Worm (Caenorhabditis elegans): ENCODE results near the gene C07E3.4.

Gene C07E3.4

DNA sequence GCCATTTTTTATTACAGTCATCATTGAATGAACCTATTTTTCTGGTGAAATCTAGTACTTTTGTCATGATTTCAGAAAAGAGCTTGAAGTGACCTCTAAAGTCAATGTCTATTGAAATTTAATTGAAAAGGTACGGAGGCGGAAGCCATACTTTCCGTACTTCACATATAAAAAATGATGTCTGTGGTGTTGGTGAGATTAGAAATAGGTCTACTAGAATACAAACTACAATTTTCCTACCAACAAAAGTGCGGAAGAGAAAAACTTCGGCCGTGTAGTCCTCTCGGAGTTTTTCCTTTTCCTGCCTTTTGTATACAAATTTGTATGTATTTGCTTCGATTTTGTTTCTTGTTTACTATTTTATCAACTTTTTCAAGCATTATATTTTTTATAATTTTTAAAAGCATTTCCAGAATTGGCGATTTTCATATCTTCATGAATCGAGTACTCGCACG lies 34.7 kb downstream of the C07E3.4 start, which contains the start of gene T09F3.4 (continued):
- TF ChIP-seq rbr-2 (tag; optimal IDR thresholded peaks at IDR 0.05) (peak; percentile 8), F49E8.2 (tag; optimal IDR thresholded peaks at IDR 0.05; ENCODE audit: borderline replicate concordance) (no peak), pha-4 (GFP tag; IDR thresholded peaks at IDR 0.05) (no peak), pha-4 (tag; optimal IDR thresholded peaks at IDR 0.05) (peak; percentile 40)

DNA sequence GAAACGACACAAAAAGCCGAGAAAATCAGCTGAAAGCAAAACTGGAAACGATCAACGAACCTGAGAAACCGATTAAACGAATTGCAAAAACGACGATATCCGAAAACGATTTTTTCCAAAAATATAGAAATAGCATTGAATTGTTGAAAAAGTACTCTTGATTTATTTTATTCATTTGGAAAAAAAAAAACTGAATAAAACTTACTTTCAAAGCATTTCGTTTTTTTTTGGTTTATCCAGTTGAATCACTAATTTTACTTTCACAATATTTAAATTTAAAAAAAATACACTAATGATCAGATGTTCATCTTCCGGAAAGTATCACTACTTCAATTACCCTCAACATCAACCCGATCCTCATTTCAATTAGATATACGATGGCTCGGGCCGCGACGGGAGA lies 36.0 kb downstream of the C07E3.4 start, which contains the start of gene T09F3.5:
TSS of gene T09F3.5 (plus strand) at position 301 of the 400 bp plus-strand sequence.
- TF ChIP-seq lin-29 (GFP tag; IDR thresholded peaks at IDR 0.05) (no peak), ceh-44 (GFP tag; IDR thresholded peaks at IDR 0.05) (no peak)

DNA sequence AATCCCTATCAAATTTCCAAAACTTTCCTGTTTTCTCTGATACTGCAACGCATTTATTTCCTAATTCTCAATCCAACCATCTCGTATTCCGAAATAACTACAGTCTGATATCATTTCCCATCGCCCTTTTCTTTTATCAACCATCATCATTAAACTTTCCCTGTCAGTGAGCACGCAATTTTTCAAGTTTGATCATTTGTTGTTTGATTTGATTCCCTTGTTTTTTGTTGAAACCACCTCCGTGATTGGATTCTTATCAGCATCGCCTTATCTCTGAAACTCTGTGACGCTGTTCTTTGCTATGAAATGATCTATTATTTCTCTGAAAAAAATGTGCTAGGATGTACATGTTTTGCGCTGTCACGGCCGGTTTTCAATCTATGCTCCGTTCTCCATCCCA lies 42.4 kb downstream of the C07E3.4 start:
- TF ChIP-seq pqm-1 (tag; optimal IDR thresholded peaks at IDR 0.05) (peak; percentile 87), daf-16 (GFP tag; optimal IDR thresholded peaks at IDR 0.05) (no peak), daf-16 (tag; optimal IDR thresholded peaks at IDR 0.05) (peak; percentile 85), T26A8.4 (GFP tag; IDR thresholded peaks at IDR 0.05) (no peak), php-3 (GFP tag; IDR thresholded peaks at IDR 0.05) (no peak), lsy-2 (tag; optimal IDR thresholded peaks at IDR 0.05) (no peak), saeg-2 (GFP tag; IDR thresholded peaks at IDR 0.05) (no peak), nhr-28 (tag; optimal IDR thresholded peaks at IDR 0.05) (peak; percentile 82), F49E8.2 (tag; optimal IDR thresholded peaks at IDR 0.05; ENCODE audit: borderline replicate concordance) (no peak), unc-62 (GFP tag; optimal IDR thresholded peaks at IDR 0.05 in 1 of 2) (peak in 1 of 2 experiments; percentile 62), unc-62 (tag; optimal IDR thresholded peaks at IDR 0.05) (no peak), dve-1 (tag; optimal IDR thresholded peaks at IDR 0.05; ENCODE audit: insufficient read depth) (peak; percentile 47), tra-1 (GFP tag; IDR thresholded peaks at IDR 0.05) (peak; percentile 57; the same call in 1 of the 2 replicates), spr-1 (tag; optimal IDR thresholded peaks at IDR 0.05) (no peak), dmd-6 (GFP tag; IDR thresholded peaks at IDR 0.05) (peak; percentile 86), zag-1 (tag; optimal IDR thresholded peaks at IDR 0.05) (no peak), dpl-1 (GFP tag; optimal IDR thresholded peaks at IDR 0.05) (no peak), F44E2.7 (GFP tag; IDR thresholded peaks at IDR 0.05) (no peak)

DNA sequence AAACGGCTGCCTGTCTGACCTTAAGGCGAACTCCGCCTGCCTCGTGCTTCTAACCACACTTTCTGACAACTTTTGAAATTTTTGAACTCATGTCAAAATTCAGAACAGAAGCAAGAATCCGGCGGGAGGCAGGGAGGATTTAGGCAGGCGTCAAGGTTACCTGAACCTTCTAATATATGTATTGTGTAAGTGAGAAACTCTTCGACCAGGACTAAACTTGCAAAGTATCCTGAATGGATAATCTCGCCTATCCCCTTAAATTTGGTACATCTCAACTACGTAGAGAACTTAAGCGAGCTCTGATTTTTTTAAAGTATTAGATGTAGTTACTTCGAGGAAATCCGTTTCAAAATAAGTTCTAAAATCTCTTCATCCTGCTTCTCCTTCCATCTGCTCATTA lies 50.4 kb downstream of the C07E3.4 start, which contains the start of gene E04D5.5:
TSS of gene E04D5.5 (plus strand) at position 301 of the 400 bp plus-strand sequence.
- TF ChIP-seq daf-12 (tag; optimal IDR thresholded peaks at IDR 0.05) (no peak), Y105C5A.15 (GFP tag; IDR thresholded peaks at IDR 0.05) (no peak), attf-4 (tag; optimal IDR thresholded peaks at IDR 0.05) (no peak), ceh-32 (tag; optimal IDR thresholded peaks at IDR 0.05; ENCODE audit: poor library complexity) (no peak), unc-130 (GFP tag; optimal IDR thresholded peaks at IDR 0.05) (no peak), duxl-1 (tag; optimal IDR thresholded peaks at IDR 0.05; ENCODE audit: poor library complexity) (no peak), dmd-9 (GFP tag; IDR thresholded peaks at IDR 0.05) (no peak), zip-11 (GFP tag; IDR thresholded peaks at IDR 0.05) (no peak), unc-62 (GFP tag; optimal IDR thresholded peaks at IDR 0.05 in 1 of 2) (no peak), unc-62 (tag; optimal IDR thresholded peaks at IDR 0.05) (no peak), lir-3 (tag; optimal IDR thresholded peaks at IDR 0.05) (no peak)
